Worm (Caenorhabditis elegans) whole organism, dauer: ENCODE results near the gene C04C3.6.
"Not testable (repeated sequence)": the region's sequence is repeated elsewhere in the genome, so short reads cannot be mapped to it uniquely, and the experiment has no call there.

Experiments
- unc-62 ChIP-seq: sonication (generic microtip); optimal IDR thresholded peaks from 2 replicates; lab custom pipeline; 2017; ENCODE audit warnings: missing biosample characterization, missing genetic modification reagents, missing genetic modification characterization

Gene C04C3.6

ce11 chrIV:3422516-3422915 lies at the start of gene C04C3.6:
C04C3.6 (minus strand) TSS chrIV:3422616.
- TF ChIP-seq unc-62 (GFP tag; lab: Kevin White, UChicago): no peak

ce11 chrIV:3469742-3470141 lies 47.3 kb upstream of the C04C3.6 start, which contains the start of gene F58E2.2:
F58E2.2 (plus strand) TSS chrIV:3470042.
- TF ChIP-seq unc-62 (GFP tag; lab: Kevin White, UChicago): no peak

- no peak for TF ChIP-seq unc-62 (GFP tag; lab: Kevin White, UChicago)
These were observed 45.3 kb upstream of the C04C3.6 start for ce11 chrIV:3467751-3468150.

ce11 chrIV:3467128-3467527 lies 44.7 kb upstream of the C04C3.6 start, which contains the start of gene F58E2.3:
F58E2.3 (plus strand) TSS chrIV:3467428.
- TF ChIP-seq unc-62 (GFP tag; lab: Kevin White, UChicago): no peak

- TF ChIP-seq unc-62 (GFP tag; lab: Kevin White, UChicago): no peak
These were observed 40.8 kb upstream of the C04C3.6 start, which contains the start of gene F58E2.4 for ce11 chrIV:3463254-3463653. F58E2.4 (plus strand) TSS chrIV:3463387.

ce11 chrIV:3453346-3453745 lies 30.9 kb upstream of the C04C3.6 start, which contains the start of gene srz-23:
srz-23 (plus strand) TSS chrIV:3453608.
- no peak for TF ChIP-seq unc-62 (GFP tag; lab: Kevin White, UChicago)

- no peak for TF ChIP-seq unc-62 (GFP tag; lab: Kevin White, UChicago)
These were observed 30.1 kb upstream of the C04C3.6 start for ce11 chrIV:3452516-3452915.

- no peak for TF ChIP-seq unc-62 (GFP tag; lab: Kevin White, UChicago)
These were observed 24.9 kb upstream of the C04C3.6 start for ce11 chrIV:3447350-3447749.

ce11 chrIV:3444614-3445013 lies 22.2 kb upstream of the C04C3.6 start, which contains the start of gene F58E2.5:
F58E2.5 (plus strand) TSS chrIV:3444914.
- TF ChIP-seq unc-62 (GFP tag; lab: Kevin White, UChicago): no peak

- TF ChIP-seq unc-62 (GFP tag; lab: Kevin White, UChicago): no peak
These were observed 21.7 kb upstream of the C04C3.6 start, which contains the start of gene F09D12.2 for ce11 chrIV:3444101-3444500. F09D12.2 (minus strand) TSS chrIV:3444201.

ce11 chrIV:3442513-3442912 lies 20.1 kb upstream of the C04C3.6 start:
- no peak for TF ChIP-seq unc-62 (GFP tag; lab: Kevin White, UChicago)

ce11 chrIV:3440848-3441247 lies 18.4 kb upstream of the C04C3.6 start, which contains the start of gene grd-10:
grd-10 (plus strand) TSS chrIV:3441055.
- no peak for TF ChIP-seq unc-62 (GFP tag; lab: Kevin White, UChicago)

ce11 chrIV:3439354-3439753 lies 16.9 kb upstream of the C04C3.6 start, which contains the start of gene grd-3:
grd-3 (plus strand) TSS chrIV:3439655.
- TF ChIP-seq unc-62 (GFP tag; lab: Kevin White, UChicago): no peak

- TF ChIP-seq unc-62 (GFP tag; lab: Kevin White, UChicago): no peak
These were observed 15.6 kb upstream of the C04C3.6 start, which contains the start of gene grd-13 for ce11 chrIV:3438022-3438421. grd-13 (plus strand) TSS chrIV:3438312.

- no peak for TF ChIP-seq unc-62 (GFP tag; lab: Kevin White, UChicago)
These were observed 13.6 kb upstream of the C04C3.6 start, which contains the start of gene srz-32 for ce11 chrIV:3436021-3436420. srz-32 (plus strand) TSS chrIV:3436321.

- not testable (repeated sequence) for TF ChIP-seq unc-62 (GFP tag; lab: Kevin White, UChicago)
These were observed 11.0 kb upstream of the C04C3.6 start, which contains the start of gene C04C3.7 for ce11 chrIV:3433387-3433786. C04C3.7 (minus strand) TSS chrIV:3433487.

ce11 chrIV:3428434-3428950 lies 6.1 kb upstream of the C04C3.6 start, which contains the start of the genes C04C3.9 and srz-60:
C04C3.9 (minus strand) TSS chrIV:3428534.
srz-60 (plus strand) TSS chrIV:3428900.
- no peak for TF ChIP-seq unc-62 (GFP tag; lab: Kevin White, UChicago)
